Fruit fly (Drosophila melanogaster): ENCODE results near the gene CG1998.

- no peak for TF ChIP-seq CG8478 (optimal IDR thresholded peaks at IDR 0.05)
- TF ChIP-seq CTCF (optimal IDR thresholded peaks at IDR 0.05) = no peak
Measured at dm6 chrX:13391174-13392040, 21.5 kb downstream of the CG1998 start.

Data from S2 (cell line).